Worm (Caenorhabditis elegans): ENCODE results near the gene tbc-1.

tbc-1 gene

DNA sequence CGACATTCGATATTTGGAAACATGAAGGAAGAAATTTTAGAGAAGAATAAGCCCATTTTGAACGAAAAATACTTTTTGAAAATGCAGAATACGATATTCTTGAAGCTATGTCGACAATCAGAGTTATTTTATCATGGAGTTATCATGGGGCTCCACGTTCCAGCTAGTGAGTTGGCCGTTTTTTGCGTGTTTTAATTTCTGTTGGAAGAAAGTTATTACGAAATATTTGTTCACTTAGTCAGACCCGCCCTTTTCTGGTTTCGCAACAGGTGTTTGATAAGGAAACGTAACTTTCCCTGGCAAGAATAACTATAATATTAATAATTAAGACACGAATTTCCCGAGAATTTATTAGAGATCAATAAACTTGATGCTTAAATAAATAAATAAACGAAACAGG is 11.1 kb downstream of the tbc-1 start:
- TF ChIP-seq mcd-1 (GFP tag; IDR thresholded peaks at IDR 0.05) (peak; percentile 37; the same call in 1 of the 2 replicates), dox-1 (GFP tag; IDR thresholded peaks at IDR 0.05) (peak; percentile 54), cebp-1 (GFP tag; IDR thresholded peaks at IDR 0.05) (peak; percentile 95), cebp-1 (tag; optimal IDR thresholded peaks at IDR 0.05) (peak; percentile 90), nhr-80 (tag; optimal IDR thresholded peaks at IDR 0.05) (peak; percentile 40), let-607 (tag; optimal IDR thresholded peaks at IDR 0.05) (peak; percentile 97 to 98)

DNA sequence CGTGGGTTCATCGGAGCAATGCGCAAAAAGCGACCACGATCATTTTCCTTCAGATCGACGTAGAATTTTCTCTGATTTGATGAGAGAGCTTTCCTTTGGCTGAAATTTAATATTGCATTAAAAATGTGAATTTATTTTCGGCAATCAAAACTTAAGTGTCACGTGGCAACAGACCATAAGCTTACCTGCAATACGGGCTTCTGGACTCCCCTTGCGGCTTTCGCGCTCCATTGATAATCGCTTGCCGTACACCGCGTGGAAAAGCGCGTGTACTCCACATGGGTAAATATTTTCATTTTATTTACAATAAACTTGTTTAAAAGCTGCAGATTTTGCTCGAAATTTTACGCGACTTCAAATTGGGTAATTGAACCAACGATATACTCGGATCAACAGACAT is 12.0 kb downstream of the tbc-1 start, which contains the start of gene plp-2:
Gene plp-2 (minus strand): TSS at position 280 of the 400 bp plus-strand sequence.
- no peak for TF ChIP-seq ccch-3 (GFP tag; optimal IDR thresholded peaks at IDR 0.05)
- no peak for TF ChIP-seq pha-4 (tag; optimal IDR thresholded peaks at IDR 0.05)
- no peak for TF ChIP-seq hrde-1 (tag; optimal IDR thresholded peaks at IDR 0.05; ENCODE audit: borderline replicate concordance)
- TF ChIP-seq tlf-1 (GFP tag; optimal IDR thresholded peaks at IDR 0.05), result no peak
- TF ChIP-seq lin-26 (GFP tag; IDR thresholded peaks at IDR 0.05), result no peak
- TF ChIP-seq mcd-1 (GFP tag; IDR thresholded peaks at IDR 0.05), result 0 out of 2 replicates have a peak, but pooled peaks have one; percentile 21
- no peak for TF ChIP-seq fkh-3 (tag; optimal IDR thresholded peaks at IDR 0.05)
- no peak for TF ChIP-seq Y67H2A.10 (GFP tag; conservative IDR thresholded peaks at IDR 0.05)
- TF ChIP-seq dox-1 (GFP tag; IDR thresholded peaks at IDR 0.05), result 0 out of 2 replicates have a peak, but pooled peaks have one; percentile 17

DNA sequence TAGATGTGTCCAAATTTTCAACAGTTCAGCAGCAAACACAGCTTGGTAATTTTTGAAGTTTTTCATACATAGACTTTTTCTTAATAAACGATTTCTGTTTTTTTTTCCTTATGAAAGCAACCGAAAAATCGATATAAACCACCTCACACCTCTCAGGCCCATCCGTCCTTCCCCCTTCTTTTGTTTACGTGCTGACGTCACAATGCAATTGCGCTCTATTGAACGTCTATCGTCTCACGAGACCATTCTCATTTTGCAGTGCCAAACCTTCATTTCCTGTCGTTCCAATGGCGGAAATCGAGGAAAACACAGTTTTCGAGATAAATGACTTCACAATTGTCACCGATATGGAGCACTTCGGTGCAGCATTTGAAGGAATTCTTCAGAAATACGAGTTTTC is 12.7 kb downstream of the tbc-1 start, which contains the start of gene rbg-1:
Gene rbg-1 (plus strand): TSS at position 260 of the 400 bp plus-strand sequence.
- TF ChIP-seq dox-1 (GFP tag; IDR thresholded peaks at IDR 0.05) (peak; percentile 68), ztf-26 (tag; optimal IDR thresholded peaks at IDR 0.05) (peak; percentile 49), aptf-2 (GFP tag; conservative IDR thresholded peaks at IDR 0.05) (no peak), B0336.3 (GFP tag; IDR thresholded peaks at IDR 0.05) (0 out of 2 replicates have a peak, but pooled peaks have one; percentile 33), F37B4.10 (GFP tag; IDR thresholded peaks at IDR 0.05) (no peak), attf-5 (GFP tag; optimal IDR thresholded peaks at IDR 0.05) (peak; percentile 75), ceh-58 (GFP tag; IDR thresholded peaks at IDR 0.05) (no peak), ceh-27 (GFP tag; optimal IDR thresholded peaks at IDR 0.05) (peak; percentile 77), chd-7 (tag; optimal IDR thresholded peaks at IDR 0.05) (no peak), pha-4 (tag; optimal IDR thresholded peaks at IDR 0.05) (peak; percentile 25), snpc-4 (GFP tag; optimal IDR thresholded peaks at IDR 0.05) (no peak), snpc-4 (tag; optimal IDR thresholded peaks at IDR 0.05) (peak in 3 of 4 experiments; percentile 17 to 43 (median 24)), ztf-25 (GFP tag; IDR thresholded peaks at IDR 0.05) (no peak), Y95B8A.8 (GFP tag; IDR thresholded peaks at IDR 0.05) (no peak), F23B12.7 (tag; optimal IDR thresholded peaks at IDR 0.05; ENCODE audit: insufficient read depth) (peak; percentile 34), somi-1 (GFP tag; optimal IDR thresholded peaks at IDR 0.05) (peak; percentile 6), lin-26 (GFP tag; IDR thresholded peaks at IDR 0.05) (no peak), lin-35 (GFP tag; optimal IDR thresholded peaks at IDR 0.05) (peak in 1 of 3 experiments; percentile 12), K12H6.12 (tag; optimal IDR thresholded peaks at IDR 0.05) (peak; percentile 60), cebp-1 (GFP tag; IDR thresholded peaks at IDR 0.05) (no peak), cebp-1 (tag; optimal IDR thresholded peaks at IDR 0.05) (peak; percentile 78), zfh-2 (GFP tag; conservative IDR thresholded peaks at IDR 0.05) (0 out of 2 replicates have a peak, but pooled peaks have one; percentile 11), nhr-80 (tag; optimal IDR thresholded peaks at IDR 0.05) (peak; percentile 65), let-607 (tag; optimal IDR thresholded peaks at IDR 0.05) (peak; percentile 50 to 71), hmg-1.2 (GFP tag; IDR thresholded peaks at IDR 0.05) (peak; percentile 18; the same call in 1 of the 2 replicates), bed-2 (GFP tag; IDR thresholded peaks at IDR 0.05) (no peak), ztf-28 (GFP tag; IDR thresholded peaks at IDR 0.05) (no peak), lin-40 (tag; optimal IDR thresholded peaks at IDR 0.05) (peak; percentile 59), ZK185.1 (tag; optimal IDR thresholded peaks at IDR 0.05; ENCODE audit: poor library complexity, severe bottlenecking) (peak; percentile 3), mcd-1 (GFP tag; IDR thresholded peaks at IDR 0.05) (peak; percentile 92), K11D2.4 (GFP tag; IDR thresholded peaks at IDR 0.05) (0 out of 2 replicates have a peak, but pooled peaks have one; percentile 38), tbp1 (GFP tag; optimal IDR thresholded peaks at IDR 0.05) (peak; percentile 14), pbrm-1 (GFP tag; IDR thresholded peaks at IDR 0.05) (peak; percentile 49; the same call in 1 of the 2 replicates)
